Worm (Caenorhabditis elegans): ENCODE results near the gene dmd-8.

The dmd-8 gene

DNA sequence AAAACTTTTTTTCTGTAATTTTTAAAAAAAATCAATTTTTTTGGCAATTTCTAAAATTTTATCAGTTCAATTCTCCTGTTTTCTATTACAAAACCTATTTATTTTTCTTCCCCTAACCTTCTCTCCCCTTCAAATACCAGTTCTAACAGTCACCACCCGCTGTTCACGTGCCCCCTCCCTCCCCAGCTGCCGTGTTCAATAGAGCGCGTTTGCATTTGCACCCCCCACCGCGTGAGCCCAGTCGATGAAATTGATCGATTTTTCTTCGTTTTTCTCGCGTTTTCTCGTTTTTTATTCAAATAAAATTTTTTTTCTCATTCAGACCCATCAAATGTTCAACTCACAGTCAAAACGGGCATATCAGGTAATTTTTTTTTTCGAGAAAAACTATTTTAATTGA lies 12.8 kb upstream of the dmd-8 start, which contains the start of gene atg-9 (continued):
- TF ChIP-seq peb-1 (tag; optimal IDR thresholded peaks at IDR 0.05) = no peak
- no peak for TF ChIP-seq zag-1 (tag; optimal IDR thresholded peaks at IDR 0.05)
- peak; percentile 57 for TF ChIP-seq ceh-16 (tag; optimal IDR thresholded peaks at IDR 0.05)
- no peak for TF ChIP-seq nhr-77 (tag; optimal IDR thresholded peaks at IDR 0.05)

DNA sequence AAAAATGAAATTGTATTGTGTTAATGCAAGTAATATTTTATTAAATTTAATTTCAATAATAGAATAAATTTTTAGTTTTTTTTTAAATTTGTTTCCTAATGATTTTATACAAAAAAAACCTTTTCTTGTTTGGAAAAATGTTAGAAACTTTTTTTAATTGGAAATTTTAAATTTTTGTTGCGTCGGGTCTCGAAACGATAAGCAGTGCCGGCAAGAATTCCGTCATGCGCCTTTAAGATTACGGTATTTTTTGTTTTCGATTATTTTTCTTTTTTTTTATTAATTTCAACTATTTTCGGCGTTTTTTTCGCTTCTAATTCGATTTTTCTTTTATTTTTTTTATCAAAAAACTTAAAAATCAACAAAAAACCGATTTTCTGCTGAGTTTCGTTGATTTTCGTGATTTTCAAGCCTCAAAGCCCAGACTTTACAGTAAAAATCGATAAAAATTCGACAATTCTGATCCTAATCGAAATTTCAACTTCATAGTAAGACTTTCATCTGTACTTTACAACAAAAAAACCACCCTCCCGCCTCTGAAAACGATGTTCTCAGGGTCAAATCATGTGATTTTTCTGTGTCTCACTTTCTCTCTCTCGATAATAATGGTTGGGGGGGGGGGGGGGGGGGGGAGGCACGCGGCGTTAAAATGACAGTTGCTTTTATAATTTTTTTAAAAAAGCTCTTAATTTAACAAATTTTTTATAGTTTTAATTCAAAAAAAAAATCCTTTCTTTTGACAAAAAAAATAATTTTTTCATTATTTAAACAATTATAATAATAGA lies 11.5 kb upstream of the dmd-8 start:
- TF ChIP-seq nhr-237 (tag; optimal IDR thresholded peaks at IDR 0.05) (no peak), elt-3 (tag; optimal IDR thresholded peaks at IDR 0.05) (no peak), nhr-23 (tag; optimal IDR thresholded peaks at IDR 0.05) (no peak), zag-1 (tag; optimal IDR thresholded peaks at IDR 0.05) (no peak), elt-1 (tag; optimal IDR thresholded peaks at IDR 0.05) (no peak), nhr-11 (tag; optimal IDR thresholded peaks at IDR 0.05) (no peak), lin-39 (tag; optimal IDR thresholded peaks at IDR 0.05) (no peak), ztf-11 (tag; optimal IDR thresholded peaks at IDR 0.05) (no peak), ztf-1 (GFP tag; conservative IDR thresholded peaks at IDR 0.05) (no peak), unc-39 (tag; optimal IDR thresholded peaks at IDR 0.05) (no peak), nhr-12 (tag; optimal IDR thresholded peaks at IDR 0.05) (no peak), sma-3 (GFP tag; optimal IDR thresholded peaks at IDR 0.05) (no peak), nhr-77 (tag; optimal IDR thresholded peaks at IDR 0.05) (no peak), C34F6.9 (tag; optimal IDR thresholded peaks at IDR 0.05) (no peak), skn-1 (tag; optimal IDR thresholded peaks at IDR 0.05) (no peak), mdl-1 (tag; optimal IDR thresholded peaks at IDR 0.05) (no peak), mab-5 (tag; optimal IDR thresholded peaks at IDR 0.05) (no peak), peb-1 (tag; optimal IDR thresholded peaks at IDR 0.05) (no peak), blmp-1 (tag; optimal IDR thresholded peaks at IDR 0.05; ENCODE audit: insufficient read depth) (no peak)

DNA sequence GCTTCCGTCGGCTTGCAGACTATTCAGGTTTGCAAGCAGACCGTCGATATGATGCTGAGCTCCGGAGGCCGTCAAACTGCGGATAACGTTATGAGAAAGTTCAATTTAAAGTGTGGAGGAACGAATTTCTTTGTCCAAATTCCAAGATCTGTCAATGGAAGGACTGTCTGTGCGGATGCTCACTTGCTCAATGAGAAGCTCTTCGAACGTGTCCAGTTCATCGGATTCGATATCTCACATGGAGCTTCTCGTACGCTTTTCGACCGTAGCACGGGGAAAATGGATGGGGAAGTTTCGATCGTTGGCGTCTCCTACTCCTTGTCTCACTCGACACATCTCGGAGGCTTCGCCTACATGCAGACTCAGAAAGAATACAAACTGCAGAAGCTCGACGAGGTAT lies 9.8 kb upstream of the dmd-8 start:
- TF ChIP-seq nhr-6 (tag; optimal IDR thresholded peaks at IDR 0.05) (no peak), nhr-21 (tag; optimal IDR thresholded peaks at IDR 0.05) (no peak)

DNA sequence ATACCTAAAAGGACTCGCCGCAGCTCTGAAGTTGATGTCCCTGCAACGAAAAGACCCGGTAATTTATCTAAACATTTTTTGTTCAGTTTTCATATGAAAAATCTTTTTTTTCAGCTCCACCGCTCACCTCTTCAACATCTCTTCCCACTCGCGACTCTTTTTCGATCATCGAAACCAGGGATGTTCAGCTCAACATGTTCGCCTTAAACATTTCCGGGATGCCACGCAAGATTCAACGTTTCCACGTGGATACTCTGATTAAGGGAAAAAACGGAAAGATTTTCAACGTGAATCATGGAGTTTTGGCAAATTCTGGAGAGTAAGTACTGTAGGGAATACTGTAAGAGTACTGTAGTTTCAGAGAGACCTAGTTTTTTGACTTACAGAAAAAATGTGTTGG lies 7.3 kb upstream of the dmd-8 start:
- TF ChIP-seq ztf-1 (GFP tag; conservative IDR thresholded peaks at IDR 0.05) (no peak), egl-27 (tag; optimal IDR thresholded peaks at IDR 0.05) (no peak), ztf-4 (tag; optimal IDR thresholded peaks at IDR 0.05) (no peak), nhr-21 (tag; optimal IDR thresholded peaks at IDR 0.05) (no peak), nhr-237 (tag; optimal IDR thresholded peaks at IDR 0.05) (no peak), sem-4 (tag; optimal IDR thresholded peaks at IDR 0.05) (no peak), ztf-11 (tag; optimal IDR thresholded peaks at IDR 0.05) (no peak), skn-1 (tag; optimal IDR thresholded peaks at IDR 0.05) (no peak), ZK546.5 (tag; optimal IDR thresholded peaks at IDR 0.05) (no peak), nhr-77 (tag; optimal IDR thresholded peaks at IDR 0.05) (no peak), aly-2 (tag; optimal IDR thresholded peaks at IDR 0.05) (no peak)

DNA sequence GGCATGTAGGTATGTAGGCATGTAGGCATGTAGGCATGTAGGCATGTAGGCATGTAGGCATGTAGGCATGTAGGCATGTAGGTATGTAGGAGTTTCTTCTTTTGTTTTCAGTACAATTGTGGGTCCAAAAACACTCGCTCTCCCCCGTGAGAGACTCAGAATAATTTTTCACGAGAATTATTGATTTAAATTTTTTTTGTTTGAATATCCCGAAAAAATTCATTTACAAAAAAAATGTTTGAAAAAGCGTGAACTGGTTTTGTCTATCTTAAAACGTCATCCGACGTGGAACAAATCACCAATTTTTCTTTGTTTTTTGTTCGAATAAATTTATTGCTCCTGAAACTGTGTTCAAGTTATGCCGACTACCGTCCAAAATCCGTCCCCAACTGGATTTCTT lies 6.9 kb upstream of the dmd-8 start, which contains the start of gene wago-10:
TSS of gene wago-10 (plus strand) at position 301 of the 400 bp plus-strand sequence.
- no peak for TF ChIP-seq Y55F3AM.14 (GFP tag; optimal IDR thresholded peaks at IDR 0.05)
- no peak for TF ChIP-seq dmd-4 (tag; optimal IDR thresholded peaks at IDR 0.05)
- no peak for TF ChIP-seq skn-1 (tag; optimal IDR thresholded peaks at IDR 0.05)
- no peak for TF ChIP-seq ztf-4 (tag; optimal IDR thresholded peaks at IDR 0.05)
- TF ChIP-seq R02D3.7 (tag; optimal IDR thresholded peaks at IDR 0.05) = no peak
- no peak for TF ChIP-seq nhr-12 (tag; optimal IDR thresholded peaks at IDR 0.05)
- TF ChIP-seq unc-55 (GFP tag; optimal IDR thresholded peaks at IDR 0.05) = no peak
- TF ChIP-seq ceh-16 (tag; optimal IDR thresholded peaks at IDR 0.05) = no peak
- TF ChIP-seq ceh-82 (tag; optimal IDR thresholded peaks at IDR 0.05) = no peak

DNA sequence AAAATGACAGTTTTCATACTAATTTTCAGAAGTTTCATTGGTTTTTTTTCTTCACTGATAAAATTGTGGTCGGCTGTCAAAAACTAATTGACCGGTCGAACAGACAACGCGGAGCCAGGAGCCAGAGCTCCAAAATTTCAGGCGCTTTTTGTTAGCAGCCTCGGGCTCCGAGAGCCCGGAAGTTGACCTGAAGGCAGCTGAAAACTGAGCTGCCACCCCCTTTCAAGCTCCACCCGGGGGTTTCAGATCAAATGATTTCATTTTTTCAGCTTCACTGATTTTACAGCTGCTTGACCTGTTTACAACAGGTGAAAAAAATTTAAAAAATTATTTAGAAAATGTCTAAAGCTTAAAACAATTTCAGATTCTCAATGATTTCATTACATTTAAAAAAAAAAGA lies 6.1 kb upstream of the dmd-8 start:
- no peak for TF ChIP-seq nhr-23 (tag; optimal IDR thresholded peaks at IDR 0.05)
- no peak for TF ChIP-seq nhr-11 (tag; optimal IDR thresholded peaks at IDR 0.05)
- TF ChIP-seq unc-62 (GFP tag; optimal IDR thresholded peaks at IDR 0.05) = no peak
- no peak for TF ChIP-seq lin-39 (tag; optimal IDR thresholded peaks at IDR 0.05)
- TF ChIP-seq mdl-1 (tag; optimal IDR thresholded peaks at IDR 0.05) = no peak
- TF ChIP-seq blmp-1 (tag; optimal IDR thresholded peaks at IDR 0.05; ENCODE audit: insufficient read depth) = no peak
- TF ChIP-seq lin-13 (GFP tag; optimal IDR thresholded peaks at IDR 0.05) = no peak
- TF ChIP-seq gmeb-1 (tag; optimal IDR thresholded peaks at IDR 0.05) = no peak
- TF ChIP-seq Y55F3AM.14 (GFP tag; optimal IDR thresholded peaks at IDR 0.05) = no peak
- no peak for TF ChIP-seq ztf-1 (GFP tag; conservative IDR thresholded peaks at IDR 0.05)
- TF ChIP-seq nhr-77 (tag; optimal IDR thresholded peaks at IDR 0.05) = no peak
- no peak for TF ChIP-seq ztf-4 (tag; optimal IDR thresholded peaks at IDR 0.05)
- TF ChIP-seq zag-1 (tag; optimal IDR thresholded peaks at IDR 0.05) = no peak
- TF ChIP-seq skn-1 (tag; optimal IDR thresholded peaks at IDR 0.05) = no peak
- no peak for TF ChIP-seq mab-5 (tag; optimal IDR thresholded peaks at IDR 0.05)
